Fruit fly (Drosophila melanogaster) whole organism, adult: Measurements from ENCODE around the gene Cyp28d1.

Source experiments
- Crg-1 ChIP-seq: fragments of 200-800 bp; sonication (Bioruptor generic); optimal IDR thresholded peaks from 2 replicates; lab custom pipeline; 2016; ENCODE audit warnings: missing biosample characterization, missing genetic modification characterization
- Mnt ChIP-seq: fragments of 200-800 bp; sonication (Bioruptor generic); optimal IDR thresholded peaks from 2 replicates; lab custom pipeline; 2016; ENCODE audit warnings: missing biosample characterization, mild to moderate bottlenecking, missing genetic modification characterization
- kay ChIP-seq: fragments of 200-800 bp; sonication (Bioruptor generic); peaks from one replicate; lab custom pipeline; 2016; ENCODE audit warnings: missing biosample characterization, missing genetic modification characterization, borderline replicate concordance
- ovo ChIP-seq: fragments of 200-800 bp; sonication (Bioruptor generic); optimal IDR thresholded peaks from 2 replicates; lab custom pipeline; 2016; ENCODE audit warnings: missing biosample characterization, missing genetic modification characterization
- pad ChIP-seq: fragments of 200-800 bp; sonication (Bioruptor generic); optimal IDR thresholded peaks from 3 replicates; lab custom pipeline; 2017; ENCODE audit warnings: missing biosample characterization, missing genetic modification characterization, mild to moderate bottlenecking, moderate library complexity, missing genetic modification reagents

dm6 chr2L:5238567-5238925 lies 28.3 kb downstream of the Cyp28d1 start:
- TF ChIP-seq pad (GFP tag; lab: Kevin White, UChicago) (no peak), Mnt (no peak), ovo (GFP tag; lab: Kevin White, UChicago) (no peak), Crg-1 (no peak), kay (GFP tag; lab: Kevin White, UChicago) (no peak)
